Worm (Caenorhabditis elegans) whole organism, L3 larva: ENCODE measurements around the gene T19C3.3.

Experiments used
- ceh-16 ChIP-seq: sonication (generic microtip); optimal IDR thresholded peaks from 2 replicates; lab custom pipeline; 2017; ENCODE audit warnings: missing biosample characterization, missing genetic modification characterization
- ceh-82 ChIP-seq: fragments of 150-350 bp; optimal IDR thresholded peaks from 2 replicates; lab custom pipeline; 2014; ENCODE audit warnings: missing biosample characterization, missing genetic modification characterization
- egl-5 ChIP-seq: fragments of 150-350 bp; optimal IDR thresholded peaks from 2 replicates; lab custom pipeline; 2017; ENCODE audit warnings: missing biosample characterization, missing genetic modification reagents, missing genetic modification characterization, inconsistent platforms
- elt-3 ChIP-seq, 3 experiments: fragments of 150-350 bp in 1 of 3; sonication (generic microtip) in 2 of 3; optimal IDR thresholded peaks; 2 replicates in 2 of 3; 4 replicates in 1 of 3; lab custom pipeline; 2014 to 2017; ENCODE audit warnings: missing biosample characterization in 3 of 3, missing genetic modification characterization in 3 of 3
- fkh-10 ChIP-seq: sonication (generic microtip); optimal IDR thresholded peaks from 2 replicates; lab custom pipeline; 2017; ENCODE audit warnings: missing biosample characterization, missing genetic modification reagents, missing genetic modification characterization
- fos-1 ChIP-seq: fragments of 150-350 bp; optimal IDR thresholded peaks from 2 replicates; lab custom pipeline; 2014; ENCODE audit warnings: missing biosample characterization, missing genetic modification characterization
- lsy-12 ChIP-seq: sonication (generic microtip); optimal IDR thresholded peaks from 2 replicates; lab custom pipeline; 2016; ENCODE audit warnings: mild to moderate bottlenecking, missing genetic modification characterization, missing compliant biosample characterization
- mdl-1 ChIP-seq: fragments of 150-350 bp; optimal IDR thresholded peaks from 2 replicates; lab custom pipeline; 2014; ENCODE audit warnings: missing biosample characterization, missing genetic modification characterization
- nfya-1 ChIP-seq: sonication (generic microtip); optimal IDR thresholded peaks from 2 replicates; lab custom pipeline; 2017; ENCODE audit warnings: missing genetic modification characterization, mild to moderate bottlenecking, missing compliant biosample characterization, antibody characterized with exemption, moderate library complexity; ENCODE audit not compliant: insufficient read depth
- nhr-11 ChIP-seq: fragments of 150-350 bp; optimal IDR thresholded peaks from 2 replicates; lab custom pipeline; 2014; ENCODE audit warnings: missing biosample characterization, missing genetic modification characterization
- nhr-12 ChIP-seq: fragments of 150-350 bp; optimal IDR thresholded peaks from 2 replicates; lab custom pipeline; 2014; ENCODE audit warnings: missing biosample characterization, missing genetic modification characterization
- nhr-23 ChIP-seq: fragments of 150-350 bp; optimal IDR thresholded peaks from 2 replicates; lab custom pipeline; 2014; ENCODE audit warnings: missing biosample characterization, missing genetic modification reagents, missing genetic modification characterization
- nhr-237 ChIP-seq: fragments of 150-350 bp; optimal IDR thresholded peaks from 2 replicates; lab custom pipeline; 2014; ENCODE audit warnings: missing biosample characterization, missing genetic modification characterization
- nhr-25 ChIP-seq: sonication (generic microtip); optimal IDR thresholded peaks from 2 replicates; lab custom pipeline; 2017; ENCODE audit warnings: missing biosample characterization, missing genetic modification characterization
- nhr-28 ChIP-seq: fragments of 150-350 bp; optimal IDR thresholded peaks from 2 replicates; lab custom pipeline; 2014; ENCODE audit warnings: missing biosample characterization, missing genetic modification characterization
- nhr-76 ChIP-seq: fragments of 150-350 bp; sonication (generic microtip); optimal IDR thresholded peaks from 5 replicates; lab custom pipeline; 2014; ENCODE audit warnings: missing biosample characterization, missing genetic modification characterization
- pha-4 ChIP-seq: fragments of 150-350 bp; optimal IDR thresholded peaks from 2 replicates; lab custom pipeline; 2014; ENCODE audit warnings: missing biosample characterization, missing genetic modification reagents, missing genetic modification characterization
- skn-1 ChIP-seq: fragments of 150-350 bp; optimal IDR thresholded peaks from 2 replicates; lab custom pipeline; 2014; ENCODE audit warnings: missing biosample characterization, missing genetic modification characterization
- snpc-4 ChIP-seq: fragments of 150-350 bp; optimal IDR thresholded peaks from 2 replicates; lab custom pipeline; 2014; ENCODE audit warnings: missing biosample characterization, missing genetic modification characterization
- unc-39 ChIP-seq: sonication (generic microtip); optimal IDR thresholded peaks from 4 replicates; lab custom pipeline; 2017; ENCODE audit warnings: missing biosample characterization, missing genetic modification characterization
- ztf-4 ChIP-seq: fragments of 150-350 bp; optimal IDR thresholded peaks from 2 replicates; lab custom pipeline; 2014; ENCODE audit warnings: missing biosample characterization, missing genetic modification characterization

Gene T19C3.3

DNA sequence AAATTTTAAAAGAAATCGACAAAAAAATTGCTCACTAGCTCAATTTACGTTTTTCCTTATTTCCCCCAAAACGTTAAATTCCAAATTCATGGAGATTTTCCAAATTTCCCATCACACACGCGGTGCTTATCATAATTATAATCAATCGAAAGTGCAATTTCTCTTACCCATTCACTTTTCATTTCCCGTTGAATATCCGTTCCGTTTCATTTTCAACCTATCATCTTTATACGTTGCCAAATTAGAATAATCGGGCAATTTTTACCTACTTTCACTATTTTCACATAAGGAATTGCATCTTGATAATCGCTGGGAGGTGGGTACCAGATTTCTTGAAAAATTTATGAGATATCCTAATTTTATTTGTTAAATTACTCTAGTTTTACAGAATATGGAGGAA lies 45.5 kb downstream of the T19C3.3 start:
- TF ChIP-seq ceh-82 (no peak), nhr-11 (tag; lab: Kevin White, UChicago) (no peak), unc-39 (no peak), elt-3 (tag; optimal IDR thresholded peaks at IDR 0.05; lab: Kevin White, UChicago) (no peak), snpc-4 (tag; lab: Kevin White, UChicago) (no peak), ztf-4 (no peak), skn-1 (tag; lab: Kevin White, UChicago) (no peak), ceh-16 (tag; lab: Kevin White, UChicago) (no peak), fos-1 (tag; lab: Kevin White, UChicago) (no peak), nfya-1 (tag; lab: Kevin White, UChicago) (no peak), nhr-28 (tag; lab: Kevin White, UChicago) (no peak), mdl-1 (no peak), lsy-12 (tag; lab: Kevin White, UChicago) (no peak)

DNA sequence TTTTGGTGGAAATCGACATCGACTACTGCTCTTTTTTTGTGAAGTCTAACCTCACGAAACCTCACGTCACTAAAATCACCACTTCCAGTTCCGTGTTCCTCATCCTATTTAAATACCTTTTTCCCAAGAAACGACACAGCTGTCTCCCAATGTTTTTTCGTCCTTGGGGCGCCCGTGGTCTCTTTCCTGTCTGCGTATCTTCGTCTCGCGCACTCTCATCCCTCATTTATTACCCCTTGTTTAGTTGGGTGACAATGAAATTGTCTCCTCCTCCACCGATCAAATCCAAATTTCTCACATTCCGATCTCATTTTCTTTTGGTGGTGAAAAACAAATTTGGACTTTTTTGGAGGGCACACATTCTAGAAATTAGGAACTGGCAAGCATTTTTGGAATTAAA lies 49.6 kb downstream of the T19C3.3 start:
- no peak for TF ChIP-seq nfya-1 (tag; lab: Kevin White, UChicago)
- peak; percentile 68 for TF ChIP-seq nhr-25 (tag; lab: Kevin White, UChicago)
- peak; percentile 13 for TF ChIP-seq nhr-23 (tag; lab: Kevin White, UChicago)
- peak; percentile 77 for TF ChIP-seq egl-5 (tag; lab: Kevin White, UChicago)
- no peak for TF ChIP-seq nhr-12 (tag; lab: Kevin White, UChicago)

ce11 chrIII:563755-564154 lies 50.6 kb downstream of the T19C3.3 start:
- TF ChIP-seq nhr-28 (tag; lab: Kevin White, UChicago) (no peak), fkh-10 (no peak), nhr-76 (tag; lab: Kevin White, UChicago) (no peak), pha-4 (peak; percentile 53), nhr-237 (tag; lab: Kevin White, UChicago) (no peak)
- TF ChIP-seq, all 47 proteins: peak for 1
